Fruit fly (Drosophila melanogaster) whole organism, pupa: Measurements from ENCODE around the gene Rab1.
A peak's percentile ranks its signal among the peaks of the same experiment; 100 is the strongest.

Experiments used
- CG10348 ChIP-seq: fragments of 200-800 bp; sonication (Bioruptor generic); IDR thresholded peaks from 2 replicates; pipeline ENCODE4 v1.3.6; 2022; ENCODE audit warnings: missing biosample characterization, missing genetic modification characterization
- CG12605 ChIP-seq: fragments of 200-800 bp; sonication (Bioruptor generic); IDR thresholded peaks from 2 replicates; pipeline ENCODE4 v1.3.6; 2022; ENCODE audit warnings: missing biosample characterization, missing genetic modification characterization
- CG13204 ChIP-seq: fragments of 200-800 bp; sonication (Bioruptor generic); optimal IDR thresholded peaks from 2 replicates; lab custom pipeline; 2018; ENCODE audit warnings: missing biosample characterization, mild to moderate bottlenecking, missing genetic modification characterization, moderate library complexity
- CG14655 ChIP-seq: fragments of 200-800 bp; sonication (Bioruptor generic); optimal IDR thresholded peaks from 3 replicates; lab custom pipeline; 2017; ENCODE audit warnings: mild to moderate bottlenecking, missing biosample characterization, missing genetic modification reagents, missing genetic modification characterization
- CG15710 ChIP-seq: fragments of 200-800 bp; sonication (Bioruptor generic); optimal IDR thresholded peaks from 2 replicates; lab custom pipeline; 2018; ENCODE audit warnings: missing biosample characterization, mild to moderate bottlenecking, missing genetic modification characterization, moderate library complexity
- CG17806 ChIP-seq: fragments of 200-800 bp; sonication (Bioruptor generic); optimal IDR thresholded peaks from 2 replicates; lab custom pipeline; 2018; ENCODE audit warnings: missing biosample characterization, mild to moderate bottlenecking, missing genetic modification characterization, moderate library complexity
- CG32121 ChIP-seq: fragments of 200-800 bp; sonication (Bioruptor generic); IDR thresholded peaks from 2 replicates; pipeline ENCODE4 v1.3.6; 2022; ENCODE audit warnings: missing biosample characterization, missing genetic modification characterization
- CG34367 ChIP-seq: fragments of 200-800 bp; sonication (Bioruptor generic); optimal IDR thresholded peaks from 2 replicates; lab custom pipeline; 2018; ENCODE audit warnings: missing biosample characterization, mild to moderate bottlenecking, missing genetic modification characterization
- CG4496 ChIP-seq: fragments of 200-800 bp; sonication (Bioruptor generic); IDR thresholded peaks from 3 replicates; pipeline ENCODE4 v1.3.6; 2022; ENCODE audit warnings: missing biosample characterization, missing genetic modification characterization
- CG8159 ChIP-seq: fragments of 200-800 bp; sonication (Bioruptor generic); optimal IDR thresholded peaks from 3 replicates; lab custom pipeline; 2018; ENCODE audit warnings: missing biosample characterization, mild to moderate bottlenecking, missing genetic modification characterization, moderate library complexity
- CG8301 ChIP-seq: fragments of 200-800 bp; sonication (Bioruptor generic); optimal IDR thresholded peaks from 2 replicates; lab custom pipeline; 2018; ENCODE audit warnings: missing biosample characterization, mild to moderate bottlenecking, missing genetic modification characterization
- CG9948 ChIP-seq: fragments of 200-800 bp; sonication (Bioruptor generic); optimal IDR thresholded peaks from 2 replicates; lab custom pipeline; 2018; ENCODE audit warnings: missing biosample characterization, mild to moderate bottlenecking, missing genetic modification characterization, moderate library complexity
- D1 ChIP-seq: fragments of 200-800 bp; sonication (Bioruptor generic); optimal IDR thresholded peaks from 2 replicates; lab custom pipeline; 2018; ENCODE audit warnings: missing biosample characterization, mild to moderate bottlenecking, missing genetic modification characterization, moderate library complexity
- EcR ChIP-seq: fragments of 200-800 bp; sonication (Bioruptor generic); optimal IDR thresholded peaks from 3 replicates; lab custom pipeline; 2019; ENCODE audit warnings: missing biosample characterization, missing genetic modification characterization, mild to moderate bottlenecking, moderate library complexity, missing genetic modification reagents
- Ets98B ChIP-seq: fragments of 200-800 bp; sonication (Bioruptor generic); IDR thresholded peaks from 2 replicates; pipeline ENCODE4 v1.3.6; 2022; ENCODE audit warnings: missing biosample characterization, missing genetic modification characterization
- Pif1A ChIP-seq: fragments of 200-800 bp; sonication (Bioruptor generic); optimal IDR thresholded peaks from 3 replicates; lab custom pipeline; 2016; ENCODE audit warnings: missing biosample characterization, missing genetic modification characterization
- Pif1B ChIP-seq: fragments of 200-800 bp; sonication (Bioruptor generic); optimal IDR thresholded peaks from 3 replicates; lab custom pipeline; 2016; ENCODE audit warnings: missing biosample characterization, missing genetic modification characterization
- Snoo ChIP-seq: fragments of 200-800 bp; sonication (Bioruptor generic); optimal IDR thresholded peaks from 3 replicates; lab custom pipeline; 2017; ENCODE audit warnings: missing biosample characterization, mild to moderate bottlenecking, missing genetic modification characterization, inconsistent platforms
- fd96Ca ChIP-seq: fragments of 200-800 bp; sonication (Bioruptor generic); IDR thresholded peaks from 3 replicates; pipeline ENCODE4 v1.3.6; 2022; ENCODE audit warnings: missing biosample characterization, missing genetic modification characterization
- gl ChIP-seq: fragments of 200-800 bp; sonication (Bioruptor generic); optimal IDR thresholded peaks from 2 replicates; lab custom pipeline; 2018; ENCODE audit warnings: missing biosample characterization, mild to moderate bottlenecking, missing genetic modification characterization
- rn ChIP-seq: fragments of 200-800 bp; sonication (Bioruptor generic); IDR thresholded peaks from 2 replicates; pipeline ENCODE4 v1.3.6; 2022; ENCODE audit warnings: missing biosample characterization, missing genetic modification characterization

Rab1 gene

dm6 chr3R:21273427-21274038 is 4.7 kb upstream of the Rab1 start, which contains the start of gene CG3308:
Gene CG3308, minus strand, starts transcription at chr3R:21273817.
- TF ChIP-seq CG8159 (tag; lab: Kevin White, UChicago) = no peak
- no peak for TF ChIP-seq CG4496
- TF ChIP-seq CG12605 = 0 out of 2 replicates have a peak, but pooled peaks have one; percentile 3

- TF ChIP-seq CG15710 (no peak), CG8301 (tag; lab: Kevin White, UChicago) (no peak), CG17806 (tag; lab: Kevin White, UChicago) (no peak), Snoo (tag; lab: Kevin White, UChicago) (no peak), gl (tag; lab: Kevin White, UChicago) (no peak), CG9948 (no peak), CG10348 (GFP tag; lab: Robert Waterston, UW) (no peak), CG4496 (no peak), CG14655 (no peak), CG13204 (GFP tag; lab: Kevin White, UChicago) (no peak), rn (no peak), EcR (GFP tag; lab: Kevin White, UChicago) (no peak), fd96Ca (GFP tag; lab: Robert Waterston, UW) (no peak), Pif1B (GFP tag; lab: Kevin White, UChicago) (no peak), D1 (tag; lab: Kevin White, UChicago) (no peak), CG12605 (no peak), CG32121 (GFP tag; lab: Robert Waterston, UW) (no peak), Ets98B (GFP tag; lab: Robert Waterston, UW) (no peak), Pif1A (GFP tag; lab: Kevin White, UChicago) (no peak)
Observed at dm6 chr3R:21271208-21271607, 2.3 kb upstream of the Rab1 start.

- TF ChIP-seq CG15710 (no peak), Pif1B (GFP tag; lab: Kevin White, UChicago) (no peak), Pif1A (GFP tag; lab: Kevin White, UChicago) (no peak), rn (no peak), CG8301 (tag; lab: Kevin White, UChicago) (no peak), D1 (tag; lab: Kevin White, UChicago) (no peak), CG32121 (GFP tag; lab: Robert Waterston, UW) (no peak), Ets98B (GFP tag; lab: Robert Waterston, UW) (no peak), CG8159 (tag; lab: Kevin White, UChicago) (no peak), CG17806 (tag; lab: Kevin White, UChicago) (no peak), CG10348 (GFP tag; lab: Robert Waterston, UW) (no peak), CG4496 (no peak), CG14655 (no peak), CG9948 (no peak), Snoo (tag; lab: Kevin White, UChicago) (no peak), CG12605 (no peak), gl (tag; lab: Kevin White, UChicago) (no peak), EcR (GFP tag; lab: Kevin White, UChicago) (no peak), CG34367 (tag; lab: Kevin White, UChicago) (no peak), CG13204 (GFP tag; lab: Kevin White, UChicago) (no peak)
Observed at dm6 chr3R:21270609-21271143, 1.8 kb upstream of the Rab1 start.

dm6 chr3R:21269923-21270322 is 1.1 kb upstream of the Rab1 start, which contains the start of the genes AP-2sigma and Idi:
Gene AP-2sigma, minus strand, starts transcription at chr3R:21270075.
Gene Idi, plus strand, starts transcription at chr3R:21270126.
- TF ChIP-seq CG12605 = 0 out of 2 replicates have a peak, but pooled peaks have one; percentile 23
- peak; percentile 52; the same call in 2 of the 3 replicates for TF ChIP-seq CG4496
- peak; percentile 12 for TF ChIP-seq EcR (GFP tag; lab: Kevin White, UChicago)
- TF ChIP-seq fd96Ca (GFP tag; lab: Robert Waterston, UW) = peak; percentile 51; the same call in 1 of the 3 replicates
- TF ChIP-seq D1 (tag; lab: Kevin White, UChicago) = no peak
- TF ChIP-seq CG8301 (tag; lab: Kevin White, UChicago) = no peak
- TF ChIP-seq Snoo (tag; lab: Kevin White, UChicago) = peak; percentile 38
- TF ChIP-seq CG32121 (GFP tag; lab: Robert Waterston, UW) = no peak

dm6 chr3R:21267972-21268512 is 818 bp downstream of the Rab1 start:
- TF ChIP-seq gl (tag; lab: Kevin White, UChicago) = peak; percentile 10
- TF ChIP-seq fd96Ca (GFP tag; lab: Robert Waterston, UW) = 0 out of 3 replicates have a peak, but pooled peaks have one; percentile 18
- peak; percentile 23; the same call in 1 of the 2 replicates for TF ChIP-seq CG12605
- TF ChIP-seq CG4496 = no peak

- TF ChIP-seq CG12605 (no peak), Ets98B (GFP tag; lab: Robert Waterston, UW) (peak; percentile 31; the same call in 1 of the 2 replicates), CG4496 (peak; percentile 85; the same call in 2 of the 3 replicates), fd96Ca (GFP tag; lab: Robert Waterston, UW) (peak; percentile 43; the same call in 1 of the 3 replicates), CG10348 (GFP tag; lab: Robert Waterston, UW) (no peak), CG8159 (tag; lab: Kevin White, UChicago) (no peak), CG14655 (no peak), CG32121 (GFP tag; lab: Robert Waterston, UW) (no peak), EcR (GFP tag; lab: Kevin White, UChicago) (no peak), Snoo (tag; lab: Kevin White, UChicago) (peak; percentile 40), CG13204 (GFP tag; lab: Kevin White, UChicago) (no peak), Pif1A (GFP tag; lab: Kevin White, UChicago) (peak; percentile 17), CG15710 (no peak)
Observed at dm6 chr3R:21263177-21263576, 5.7 kb downstream of the Rab1 start.
